Worm (Caenorhabditis elegans): ENCODE data around the gene C16C8.9.
"Not testable (repeated sequence)": the region's sequence is repeated elsewhere in the genome, so short reads cannot be mapped to it uniquely, and the experiment has no call there.

DNA sequence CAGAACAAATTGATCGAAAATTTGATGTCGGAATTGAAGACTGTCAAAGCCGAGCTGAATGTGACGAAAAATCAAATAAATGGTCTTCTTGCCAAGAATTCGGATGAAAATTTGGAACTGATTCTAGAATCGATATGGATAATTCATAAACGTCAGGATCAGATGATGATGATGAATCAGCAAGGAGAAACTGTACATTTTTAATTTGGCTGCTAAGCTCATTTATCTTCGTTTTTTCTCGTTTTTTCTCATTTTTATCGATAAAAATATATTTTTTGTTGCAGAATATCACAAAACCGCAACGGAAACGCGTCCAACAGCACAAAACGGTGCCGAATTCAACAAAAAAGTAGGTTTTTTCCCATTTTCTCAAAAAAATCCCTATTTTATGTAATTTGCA, 13.5 kb downstream of the C16C8.9 start, which contains the start of gene C16C8.14:
- TF ChIP-seq ZK546.5 (tag; optimal IDR thresholded peaks at IDR 0.05); F13H6.1 (tag; optimal IDR thresholded peaks at IDR 0.05); crh-2 (tag; optimal IDR thresholded peaks at IDR 0.05); ceh-16 (tag; optimal IDR thresholded peaks at IDR 0.05); nhr-6 (tag; optimal IDR thresholded peaks at IDR 0.05); lsy-2 (tag; optimal IDR thresholded peaks at IDR 0.05); lin-13 (GFP tag; optimal IDR thresholded peaks at IDR 0.05): not testable (repeated sequence)
